Worm (Caenorhabditis elegans) whole organism, dauer: ENCODE results near the gene Y45G5AL.1.

Source experiments
- unc-62 ChIP-seq: sonication (generic microtip); optimal IDR thresholded peaks from 2 replicates; lab custom pipeline; 2017; ENCODE audit warnings: missing biosample characterization, missing genetic modification reagents, missing genetic modification characterization

Y45G5AL.1 gene

ce11 chrV:4189618-4190017 is 45.3 kb downstream of the Y45G5AL.1 start:
- no peak for TF ChIP-seq unc-62 (GFP tag; lab: Kevin White, UChicago)

ce11 chrV:4190232-4190631 is 45.9 kb downstream of the Y45G5AL.1 start:
- no peak for TF ChIP-seq unc-62 (GFP tag; lab: Kevin White, UChicago)

- no peak for TF ChIP-seq unc-62 (GFP tag; lab: Kevin White, UChicago)
These were observed 48.6 kb downstream of the Y45G5AL.1 start for ce11 chrV:4192688-4193471.

DNA sequence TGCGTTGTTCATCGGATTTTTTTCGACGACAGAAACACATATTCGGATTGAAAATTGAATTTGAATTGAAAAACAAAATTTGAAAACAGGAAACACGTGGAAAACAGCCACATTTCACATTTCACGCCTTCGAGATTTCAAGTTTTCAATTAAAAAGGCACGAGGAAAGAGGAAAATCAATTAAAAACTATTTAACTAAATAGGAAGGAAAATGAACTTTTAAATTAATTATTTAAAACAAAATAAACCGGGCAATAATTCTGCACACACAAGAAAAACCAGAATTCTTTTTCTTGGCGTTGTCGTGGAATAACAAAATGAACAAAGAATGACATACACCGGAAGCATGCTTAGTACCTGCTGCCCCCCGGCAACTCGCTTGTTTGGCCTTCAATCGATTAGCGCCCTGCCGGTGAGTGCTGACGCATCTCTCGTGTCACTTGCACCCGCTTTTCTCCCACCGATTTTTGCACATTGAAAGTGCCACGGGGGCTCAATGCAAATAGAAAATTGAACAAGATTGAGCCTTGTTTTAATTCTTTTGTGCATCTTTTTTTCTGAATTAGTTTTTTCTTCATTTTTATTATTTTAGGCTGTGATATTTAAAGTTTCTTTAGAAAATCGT is 50.4 kb downstream of the Y45G5AL.1 start, which contains the start of gene Y45G5AM.9:
TSS of gene Y45G5AM.9 (minus strand) at position 51 of the 625 bp plus-strand sequence.
- TF ChIP-seq unc-62 (GFP tag; lab: Kevin White, UChicago), result no peak

DNA sequence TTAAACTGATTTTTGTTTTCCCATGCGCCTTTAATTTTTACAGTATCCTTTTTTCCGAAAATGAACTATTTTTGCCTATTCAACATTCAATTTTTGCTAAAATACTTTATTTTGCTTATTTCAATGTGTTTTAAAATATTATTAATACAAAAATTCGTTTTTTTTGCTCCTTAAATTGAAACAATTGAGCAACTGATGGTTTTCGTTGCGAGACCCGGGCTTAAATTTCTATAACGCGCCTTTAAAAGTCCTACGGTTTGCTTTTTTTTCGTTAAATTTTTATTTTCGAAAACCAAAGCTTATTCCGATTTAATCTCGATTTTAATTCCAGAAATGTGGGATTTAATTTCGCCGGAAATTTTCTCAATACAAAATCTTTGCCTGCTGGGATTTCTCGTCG is 51.0 kb downstream of the Y45G5AL.1 start, which contains the start of gene algn-5:
TSS of gene algn-5 (plus strand) at position 295 of the 400 bp plus-strand sequence.
- no peak for TF ChIP-seq unc-62 (GFP tag; lab: Kevin White, UChicago)
